Worm (Caenorhabditis elegans): ENCODE results near the gene F33G12.6.

F33G12.6 gene

ce11 chrII:5081124-5081913 is 31.6 kb downstream of the F33G12.6 start, which contains the start of gene dsh-2 (continued):
- no peak for TF ChIP-seq hlh-15 (tag; optimal IDR thresholded peaks at IDR 0.05)

ce11 chrII:5083341-5083740 is 33.6 kb downstream of the F33G12.6 start, which contains the start of gene C04G6.4:
TSS of gene C04G6.4 (minus strand) at chrII:5083441.
- TF ChIP-seq odd-2 (tag; optimal IDR thresholded peaks at IDR 0.05): no peak
- TF ChIP-seq ztf-16 (tag; optimal IDR thresholded peaks at IDR 0.05): no peak

DNA sequence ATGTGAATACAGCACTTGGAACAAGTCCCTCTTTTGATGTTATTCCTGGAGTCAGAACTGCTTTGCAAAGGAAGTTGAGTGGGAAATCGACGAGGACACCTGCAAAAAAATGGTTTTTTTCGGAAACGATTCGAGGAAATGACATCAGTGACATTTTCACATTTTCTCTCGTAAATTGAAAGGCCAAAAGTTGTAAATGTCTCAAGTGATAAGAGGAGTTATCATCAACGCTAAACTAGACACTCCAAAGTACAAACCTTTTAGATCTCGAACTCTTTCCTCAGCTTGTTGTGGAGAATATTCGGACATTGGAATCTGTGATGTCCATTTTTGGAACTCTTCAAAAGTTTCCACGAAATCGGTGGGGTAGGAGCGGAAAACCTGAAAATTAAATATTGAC is 34.5 kb downstream of the F33G12.6 start:
- TF ChIP-seq unc-3 (GFP tag; conservative IDR thresholded peaks at IDR 0.05) (no peak), unc-3 (tag; optimal IDR thresholded peaks at IDR 0.05) (no peak), sox-2 (GFP tag; IDR thresholded peaks at IDR 0.05) (no peak), gmeb-2 (tag; optimal IDR thresholded peaks at IDR 0.05) (no peak), pax-1 (tag; optimal IDR thresholded peaks at IDR 0.05) (no peak), odd-2 (tag; optimal IDR thresholded peaks at IDR 0.05) (no peak), elt-2 (tag; optimal IDR thresholded peaks at IDR 0.05) (peak; percentile 49), ets-4 (tag; optimal IDR thresholded peaks at IDR 0.05) (no peak), sdc-2 (tag; optimal IDR thresholded peaks at IDR 0.05) (no peak)

DNA sequence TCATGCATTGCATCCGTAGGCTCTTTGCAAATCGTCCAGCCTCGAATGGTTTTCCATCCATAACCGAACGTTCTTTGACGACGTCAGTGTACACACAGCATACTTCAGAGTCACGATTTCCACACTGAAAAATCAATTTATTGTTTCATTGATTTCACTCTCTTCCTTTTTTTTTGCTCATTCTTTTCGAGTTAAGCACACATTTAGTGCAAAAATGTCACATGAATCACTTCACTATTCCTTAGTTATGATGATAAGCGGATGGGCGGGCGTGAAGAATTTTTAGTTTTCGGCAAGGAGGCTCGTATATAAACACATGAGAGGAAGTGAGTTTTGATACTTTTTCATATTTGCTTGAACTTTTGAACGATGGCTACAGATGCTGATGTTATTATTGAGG is 35.7 kb downstream of the F33G12.6 start, which contains the start of gene txt-9:
txt-9 (plus strand) TSS at position 336 of the 400 bp plus-strand sequence.
- TF ChIP-seq pag-3 (tag; optimal IDR thresholded peaks at IDR 0.05; ENCODE audit: borderline replicate concordance): no peak
- no peak for TF ChIP-seq ceh-45 (GFP tag; IDR thresholded peaks at IDR 0.05)
- no peak for TF ChIP-seq T23F11.4 (GFP tag; optimal IDR thresholded peaks at IDR 0.05)
- no peak for TF ChIP-seq gmeb-2 (tag; optimal IDR thresholded peaks at IDR 0.05)
- TF ChIP-seq rnt-1 (tag; optimal IDR thresholded peaks at IDR 0.05): no peak
- TF ChIP-seq pat-9 (tag; optimal IDR thresholded peaks at IDR 0.05): no peak
- TF ChIP-seq syd-9 (tag; optimal IDR thresholded peaks at IDR 0.05): no peak
- no peak for TF ChIP-seq hlh-13 (GFP tag; optimal IDR thresholded peaks at IDR 0.05)
- TF ChIP-seq lin-11 (tag; optimal IDR thresholded peaks at IDR 0.05): no peak
- no peak for TF ChIP-seq hlh-6 (tag; optimal IDR thresholded peaks at IDR 0.05)
- no peak for TF ChIP-seq hlh-15 (tag; optimal IDR thresholded peaks at IDR 0.05)
- TF ChIP-seq ama-1 (optimal IDR thresholded peaks at IDR 0.05): no peak
- no peak for TF ChIP-seq ceh-22 (tag; optimal IDR thresholded peaks at IDR 0.05)
- no peak for TF ChIP-seq tbx-7 (tag; optimal IDR thresholded peaks at IDR 0.05)
- no peak for TF ChIP-seq K09A11.1 (tag; optimal IDR thresholded peaks at IDR 0.05; ENCODE audit: insufficient read depth)
- TF ChIP-seq nfya-1 (tag; optimal IDR thresholded peaks at IDR 0.05): no peak
- no peak for TF ChIP-seq unc-86 (tag; optimal IDR thresholded peaks at IDR 0.05)
- no peak for TF ChIP-seq fax-1 (tag; optimal IDR thresholded peaks at IDR 0.05)

DNA sequence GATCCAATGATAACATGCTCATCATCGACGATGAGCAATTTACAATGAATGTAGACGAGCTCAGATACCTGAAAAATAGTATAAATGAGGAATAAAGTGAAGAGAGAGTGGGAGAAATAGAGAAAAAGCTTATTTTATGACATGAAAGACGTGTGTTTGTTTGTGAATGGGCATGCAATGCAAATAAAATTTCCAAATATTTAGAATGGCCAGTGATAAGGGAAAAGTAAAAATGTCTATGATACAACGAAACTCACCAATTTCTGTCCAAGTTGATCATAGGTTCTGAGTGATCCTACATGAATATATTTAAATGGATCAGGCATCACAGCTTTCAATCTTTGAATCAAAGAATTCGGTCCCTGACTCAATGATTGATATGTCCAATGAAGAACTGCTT is 36.4 kb downstream of the F33G12.6 start:
- TF ChIP-seq che-1 (tag; optimal IDR thresholded peaks at IDR 0.05) (no peak), pha-2 (tag; optimal IDR thresholded peaks at IDR 0.05) (no peak), unc-3 (GFP tag; conservative IDR thresholded peaks at IDR 0.05) (no peak), unc-3 (tag; optimal IDR thresholded peaks at IDR 0.05) (no peak), nhr-232 (tag; optimal IDR thresholded peaks at IDR 0.05) (no peak), T23F11.4 (GFP tag; optimal IDR thresholded peaks at IDR 0.05) (no peak), pat-9 (tag; optimal IDR thresholded peaks at IDR 0.05) (no peak), tbx-2 (tag; optimal IDR thresholded peaks at IDR 0.05) (no peak), ceh-34 (tag; optimal IDR thresholded peaks at IDR 0.05) (no peak), npax-4 (tag; optimal IDR thresholded peaks at IDR 0.05) (no peak)

All from whole organism, late embryonic.